Worm (Caenorhabditis elegans): ENCODE measurements around the gene mrps-23.

mrps-23 gene

ce11 chrIII:9474501-9474900 is 49.0 kb downstream of the mrps-23 start:
- no peak for TF ChIP-seq unc-39 (tag; optimal IDR thresholded peaks at IDR 0.05)
- TF ChIP-seq drap-1 (GFP tag; optimal IDR thresholded peaks at IDR 0.05), result no peak
- TF ChIP-seq ceh-83 (GFP tag; optimal IDR thresholded peaks at IDR 0.05), result no peak
- TF ChIP-seq lin-32 (GFP tag; optimal IDR thresholded peaks at IDR 0.05), result no peak
- no peak for TF ChIP-seq mab-5 (tag; optimal IDR thresholded peaks at IDR 0.05)
- TF ChIP-seq lsy-2 (tag; optimal IDR thresholded peaks at IDR 0.05), result no peak
- no peak for TF ChIP-seq bed-3 (GFP tag; optimal IDR thresholded peaks at IDR 0.05)
- TF ChIP-seq lin-13 (tag; optimal IDR thresholded peaks at IDR 0.05), result no peak
- no peak for TF ChIP-seq ztf-11 (tag; optimal IDR thresholded peaks at IDR 0.05)
- TF ChIP-seq ham-2 (GFP tag; optimal IDR thresholded peaks at IDR 0.05), result no peak
- no peak for TF ChIP-seq ceh-39 (tag; optimal IDR thresholded peaks at IDR 0.05)
- no peak for TF ChIP-seq tbx-8 (GFP tag; optimal IDR thresholded peaks at IDR 0.05)
- no peak for TF ChIP-seq M03D4.4 (tag; optimal IDR thresholded peaks at IDR 0.05)
- TF ChIP-seq mls-2 (tag; optimal IDR thresholded peaks at IDR 0.05), result no peak
- no peak for TF ChIP-seq ceh-43 (GFP tag; optimal IDR thresholded peaks at IDR 0.05)
- TF ChIP-seq cnd-1 (tag; optimal IDR thresholded peaks at IDR 0.05), result no peak
- TF ChIP-seq nhr-237 (tag; optimal IDR thresholded peaks at IDR 0.05), result no peak
- no peak for TF ChIP-seq ces-1 (GFP tag; optimal IDR thresholded peaks at IDR 0.05)
